Fruit fly (Drosophila melanogaster): ENCODE results near the gene CG14073.

dm6 chr3L:18782653-18783052 lies 37.8 kb downstream of the CG14073 start:
- TF ChIP-seq GATAd (GFP tag; optimal IDR thresholded peaks at IDR 0.05): no peak
- no peak for TF ChIP-seq Rel (GFP tag; optimal IDR thresholded peaks at IDR 0.05)
- TF ChIP-seq Rel (tag; optimal IDR thresholded peaks at IDR 0.05): no peak
- TF ChIP-seq CG9705 (GFP tag; optimal IDR thresholded peaks at IDR 0.05): no peak
- no peak for TF ChIP-seq OdsH (GFP tag; optimal IDR thresholded peaks at IDR 0.05)
- no peak for TF ChIP-seq woc (GFP tag; optimal IDR thresholded peaks at IDR 0.05)
- TF ChIP-seq sage (GFP tag; optimal IDR thresholded peaks at IDR 0.05): no peak
